Worm (Caenorhabditis elegans) whole organism, midembryonic: Measurements from ENCODE around the gene ZC250.4.

ENCODE experiments used
- T22C8.4 ChIP-seq: fragments of 200-800 bp; sonication (Bioruptor generic); IDR thresholded peaks from 2 replicates; pipeline ENCODE4 v1.3.6; 2022; ENCODE audit warnings: missing genetic modification characterization, missing compliant biosample characterization
- cog-1 ChIP-seq: sonication (generic microtip); optimal IDR thresholded peaks from 2 replicates; lab custom pipeline; 2016; ENCODE audit warnings: missing genetic modification characterization, missing compliant biosample characterization
- flt-1 ChIP-seq: fragments of 200-800 bp; sonication (Bioruptor generic); IDR thresholded peaks from 2 replicates; pipeline ENCODE4 v1.3.6; 2022; ENCODE audit warnings: missing genetic modification characterization, missing compliant biosample characterization
- klf-2 ChIP-seq: fragments of 200-800 bp; sonication (Bioruptor generic); conservative IDR thresholded peaks from 2 replicates; pipeline ENCODE4 v1.3.6; 2022; ENCODE audit warnings: missing genetic modification reagents, missing genetic modification characterization, missing compliant biosample characterization
- med-1 ChIP-seq: sonication (generic microtip); optimal IDR thresholded peaks from 2 replicates; lab custom pipeline; 2017; ENCODE audit warnings: missing genetic modification characterization, mild to moderate bottlenecking, missing compliant biosample characterization, antibody characterized with exemption, missing genetic modification reagents; ENCODE audit not compliant: insufficient read depth
- ref-1 ChIP-seq: fragments of 200-800 bp; sonication (Bioruptor generic); conservative IDR thresholded peaks from 2 replicates; pipeline ENCODE4 v1.3.6; 2022; ENCODE audit warnings: missing genetic modification reagents, missing genetic modification characterization, missing compliant biosample characterization
- tab-1 ChIP-seq: fragments of 200-800 bp; sonication (Bioruptor generic); IDR thresholded peaks from 2 replicates; pipeline ENCODE4 v1.3.6; 2022; ENCODE audit warnings: missing genetic modification characterization, missing compliant biosample characterization
- ztf-23 ChIP-seq: fragments of 200-800 bp; sonication (Bioruptor generic); IDR thresholded peaks from 2 replicates; pipeline ENCODE4 v1.3.6; 2022; ENCODE audit warnings: missing genetic modification reagents, missing genetic modification characterization, missing compliant biosample characterization
- ztf-29 ChIP-seq: fragments of 200-800 bp; sonication (Bioruptor generic); IDR thresholded peaks from 2 replicates; pipeline ENCODE4 v1.3.6; 2022; ENCODE audit warnings: missing genetic modification reagents, missing genetic modification characterization, missing compliant biosample characterization

The ZC250.4 gene

DNA sequence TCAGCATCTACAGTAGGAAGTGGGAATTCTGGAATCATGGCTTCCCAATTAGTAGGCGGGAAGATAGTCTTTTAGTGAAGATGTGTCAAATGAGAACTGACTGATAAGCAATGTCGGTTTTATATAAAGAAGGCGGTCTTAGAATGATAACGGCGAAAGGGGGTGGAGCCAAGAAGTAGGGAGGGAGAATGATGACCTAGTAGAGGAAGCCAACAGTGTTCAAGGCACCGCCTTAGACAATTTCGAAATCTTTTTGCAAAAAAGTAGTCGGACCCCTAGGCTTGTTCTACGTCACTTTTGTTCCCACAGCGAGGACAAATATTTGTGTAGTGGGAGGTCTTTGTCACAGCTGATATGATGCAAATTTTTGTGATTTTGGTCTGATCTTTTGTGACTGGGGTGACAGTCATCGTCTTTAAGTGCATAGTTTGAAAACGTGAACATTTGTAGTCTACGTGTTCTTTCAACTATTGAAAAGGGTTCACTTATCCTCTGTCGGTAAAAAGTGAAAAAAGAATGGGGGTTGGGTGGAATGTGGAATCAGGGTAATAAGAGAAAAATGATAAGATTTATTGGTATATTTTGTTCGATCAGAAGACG, at the start of gene ZC250.4:
Gene ZC250.4, minus strand, starts transcription at position 78 of the 600 bp plus-strand sequence.
- no peak for TF ChIP-seq cog-1 (tag; lab: Kevin White, UChicago)
- no peak for TF ChIP-seq flt-1
- no peak for TF ChIP-seq klf-2 (GFP tag; lab: Robert Waterston, UW)
- no peak for TF ChIP-seq T22C8.4
- no peak for TF ChIP-seq ztf-29 (GFP tag; lab: Robert Waterston, UW)
- TF ChIP-seq med-1: no peak
- TF ChIP-seq ref-1 (GFP tag; lab: Robert Waterston, UW): no peak
- no peak for TF ChIP-seq ztf-23 (GFP tag; lab: Robert Waterston, UW)
- TF ChIP-seq tab-1 (GFP tag; lab: Robert Waterston, UW): no peak

DNA sequence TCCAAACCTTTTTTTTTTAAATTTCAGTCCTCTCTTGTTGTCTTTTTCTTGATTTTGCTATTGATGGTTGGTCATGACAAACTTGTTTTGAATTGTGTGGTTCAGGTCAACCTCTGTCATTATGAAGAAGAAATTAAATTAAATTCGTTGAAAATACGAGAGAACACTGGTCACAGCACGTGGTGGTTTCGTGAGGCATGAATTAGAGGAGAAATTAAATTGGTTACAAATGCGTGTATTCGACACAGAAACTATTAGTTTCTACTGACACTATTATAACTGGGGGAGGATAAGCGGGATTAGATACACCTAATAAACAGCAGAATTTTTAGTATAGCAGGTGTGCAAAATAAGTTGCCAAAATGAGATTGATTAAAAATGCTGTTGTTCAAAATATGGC, 39.1 kb upstream of the ZC250.4 start:
- TF ChIP-seq med-1: no peak
- TF ChIP-seq tab-1 (GFP tag; lab: Robert Waterston, UW): no peak
- no peak for TF ChIP-seq ztf-29 (GFP tag; lab: Robert Waterston, UW)
- TF ChIP-seq ztf-23 (GFP tag; lab: Robert Waterston, UW): no peak
- TF ChIP-seq flt-1: no peak
- TF ChIP-seq klf-2 (GFP tag; lab: Robert Waterston, UW): no peak
- TF ChIP-seq cog-1 (tag; lab: Kevin White, UChicago): no peak
- no peak for TF ChIP-seq ref-1 (GFP tag; lab: Robert Waterston, UW)
- no peak for TF ChIP-seq T22C8.4

DNA sequence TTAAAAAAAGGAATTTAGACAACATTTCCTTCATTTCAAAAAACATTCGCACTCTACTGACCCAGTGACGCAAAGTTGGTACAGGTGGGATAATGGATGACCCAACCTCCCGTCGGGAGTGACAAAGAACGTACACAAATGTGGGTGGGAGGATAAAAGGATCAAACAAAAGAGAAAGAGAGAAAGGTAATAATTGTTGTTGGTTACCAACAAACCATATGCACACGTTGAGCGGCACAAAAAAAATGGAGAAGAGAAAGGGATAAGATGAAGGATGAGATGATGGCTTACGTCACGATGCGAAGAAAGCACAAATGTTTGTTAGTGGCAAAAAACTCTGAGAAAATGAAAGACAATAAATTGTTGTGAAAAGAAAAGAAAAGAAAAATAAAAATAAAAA, 38.7 kb upstream of the ZC250.4 start:
- TF ChIP-seq med-1 (no peak), cog-1 (tag; lab: Kevin White, UChicago) (no peak), ztf-23 (GFP tag; lab: Robert Waterston, UW) (no peak)

DNA sequence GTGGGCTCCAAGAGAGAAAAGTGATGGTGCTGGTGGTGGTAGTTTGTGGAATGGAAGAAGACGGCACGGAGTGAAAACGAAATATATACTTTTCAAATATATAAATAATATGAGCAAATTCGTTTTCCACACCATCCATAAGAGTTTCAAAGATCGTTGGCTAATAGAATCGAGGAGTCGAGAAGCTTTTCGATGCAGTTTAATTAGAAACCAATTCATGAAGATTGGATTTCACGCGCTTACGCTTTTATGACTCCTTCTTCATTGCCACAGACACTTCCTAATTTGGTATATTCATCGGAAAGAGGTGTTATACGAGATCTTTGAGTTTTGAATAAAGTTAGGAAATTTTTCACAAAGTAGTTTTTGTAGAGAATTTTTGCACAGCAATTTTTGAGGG, 37.7 kb upstream of the ZC250.4 start:
- TF ChIP-seq tab-1 (GFP tag; lab: Robert Waterston, UW) (peak; percentile 47; the same call in 1 of the 2 replicates), ztf-23 (GFP tag; lab: Robert Waterston, UW) (no peak)

DNA sequence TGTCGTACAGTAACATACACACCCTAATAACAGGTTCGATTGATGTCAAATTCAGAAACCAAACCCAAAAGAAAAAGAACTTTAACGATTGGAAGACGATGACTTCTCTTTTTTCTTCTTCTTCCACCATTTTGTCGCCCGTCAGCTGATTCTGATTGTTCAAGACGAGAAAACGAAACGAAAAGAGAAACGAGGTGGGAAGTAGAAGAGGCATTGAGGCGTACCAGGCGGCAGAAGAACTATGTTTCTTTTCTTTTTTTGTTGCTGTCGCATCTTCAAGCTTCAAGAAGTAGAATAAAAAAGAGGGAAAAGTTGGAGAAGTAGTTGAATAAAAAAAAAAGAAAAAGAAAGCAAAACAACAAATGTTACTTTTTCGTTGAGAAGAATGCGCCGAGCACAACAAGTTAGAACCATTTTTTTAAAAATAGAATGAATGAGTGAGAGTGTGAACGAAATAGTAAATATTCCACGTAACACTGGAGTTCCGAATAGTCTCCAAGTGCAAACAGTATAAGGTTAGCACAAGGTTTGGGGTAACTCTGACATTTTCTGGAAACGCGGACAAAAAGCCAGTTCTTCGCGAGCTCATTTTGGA, 35.2 kb upstream of the ZC250.4 start:
- TF ChIP-seq T22C8.4: no peak
- TF ChIP-seq ztf-23 (GFP tag; lab: Robert Waterston, UW): no peak
- no peak for TF ChIP-seq ztf-29 (GFP tag; lab: Robert Waterston, UW)
- TF ChIP-seq cog-1 (tag; lab: Kevin White, UChicago): no peak
- TF ChIP-seq tab-1 (GFP tag; lab: Robert Waterston, UW): no peak
- no peak for TF ChIP-seq ref-1 (GFP tag; lab: Robert Waterston, UW)
- TF ChIP-seq med-1: no peak
- TF ChIP-seq klf-2 (GFP tag; lab: Robert Waterston, UW): no peak
- no peak for TF ChIP-seq flt-1

DNA sequence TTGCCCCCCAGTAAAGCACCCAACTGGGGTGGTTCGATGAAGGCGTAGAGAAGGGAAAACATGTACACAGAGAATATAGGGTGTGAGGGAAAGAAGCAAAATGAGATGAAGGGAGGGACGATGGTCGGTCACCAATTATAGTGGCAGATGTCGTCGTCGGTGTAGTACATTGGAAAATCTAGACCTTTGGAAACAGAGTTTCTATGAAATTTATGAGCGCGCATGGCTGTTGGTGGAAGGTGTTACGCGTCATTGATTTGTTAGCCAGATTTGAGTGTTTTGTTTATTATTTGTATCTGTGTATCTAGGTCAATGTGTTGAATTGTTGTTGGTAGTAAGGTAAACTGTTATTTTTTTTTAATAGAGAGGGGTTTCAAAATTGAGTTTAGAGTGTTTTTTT, 33.8 kb upstream of the ZC250.4 start:
- no peak for TF ChIP-seq ztf-23 (GFP tag; lab: Robert Waterston, UW)
- no peak for TF ChIP-seq med-1

DNA sequence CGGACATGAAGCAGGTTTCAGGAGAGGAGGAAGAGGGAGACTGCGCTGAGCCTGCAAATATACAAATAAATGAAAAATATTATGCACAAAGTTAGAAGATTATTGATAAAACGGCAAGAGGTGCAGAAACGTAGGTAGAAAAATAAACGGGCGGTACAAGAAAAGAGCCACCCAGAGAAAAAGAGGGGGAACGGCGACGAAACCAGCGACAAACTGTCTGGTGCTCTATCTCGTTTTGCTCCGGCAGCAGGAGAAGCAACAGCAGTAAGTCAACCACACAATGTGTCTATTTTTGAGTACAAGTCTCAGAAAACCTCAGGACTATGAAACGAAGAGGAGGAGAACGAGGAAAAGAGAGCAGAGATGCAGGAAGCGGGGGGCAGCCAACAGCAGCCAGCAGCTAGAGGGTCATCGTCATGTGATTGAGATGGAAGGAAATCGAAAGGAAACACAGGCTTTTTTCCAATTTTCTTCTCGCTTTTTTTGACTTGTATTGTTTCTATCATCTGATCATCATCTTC, 32.8 kb upstream of the ZC250.4 start, which contains the start of gene F26F12.3:
Gene F26F12.3, minus strand, starts transcription at position 51 of the 521 bp plus-strand sequence.
- no peak for TF ChIP-seq tab-1 (GFP tag; lab: Robert Waterston, UW)
- no peak for TF ChIP-seq ztf-23 (GFP tag; lab: Robert Waterston, UW)

DNA sequence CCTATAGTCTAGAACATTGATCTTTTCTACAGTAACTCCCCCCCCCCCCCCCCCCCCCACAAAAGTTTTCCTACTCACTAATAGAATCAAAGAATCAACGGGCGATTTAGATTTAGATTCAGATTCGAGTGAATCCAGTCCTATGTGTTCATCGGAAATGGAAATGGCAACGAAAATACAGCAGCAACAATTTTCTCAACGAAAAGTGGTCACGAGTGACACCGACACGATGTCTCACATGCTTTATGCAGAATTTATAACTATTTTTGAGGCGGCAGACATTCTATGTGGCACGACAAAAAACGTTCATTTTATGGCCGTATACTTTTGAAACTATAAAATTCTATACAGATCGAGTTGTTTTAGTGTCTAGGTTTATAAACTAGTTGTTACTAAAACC, 32.2 kb upstream of the ZC250.4 start:
- TF ChIP-seq med-1 (no peak), flt-1 (no peak), ztf-29 (GFP tag; lab: Robert Waterston, UW) (no peak), cog-1 (tag; lab: Kevin White, UChicago) (no peak), ref-1 (GFP tag; lab: Robert Waterston, UW) (no peak), ztf-23 (GFP tag; lab: Robert Waterston, UW) (no peak), tab-1 (GFP tag; lab: Robert Waterston, UW) (no peak), T22C8.4 (no peak), klf-2 (GFP tag; lab: Robert Waterston, UW) (no peak)

DNA sequence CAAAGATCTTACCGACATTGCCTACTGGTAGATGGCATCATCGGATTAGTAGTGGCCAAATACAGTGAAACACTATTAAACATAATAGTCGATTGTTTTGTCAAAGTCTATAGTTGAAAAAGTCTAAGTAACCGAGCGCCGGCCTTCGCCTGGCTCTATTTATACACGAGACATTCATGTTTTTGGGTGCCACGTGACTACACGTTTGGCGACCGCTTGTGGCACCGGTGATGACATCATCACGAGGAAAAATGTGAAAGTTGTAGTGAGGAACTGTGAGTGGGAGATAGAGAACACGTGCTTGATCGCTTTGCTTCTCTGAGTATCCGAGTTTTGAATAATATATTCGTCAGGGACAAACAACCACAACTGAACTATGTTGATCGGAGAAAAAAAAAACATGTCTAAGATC, 31.4 kb upstream of the ZC250.4 start:
- TF ChIP-seq klf-2 (GFP tag; lab: Robert Waterston, UW) (no peak), ztf-23 (GFP tag; lab: Robert Waterston, UW) (no peak)

DNA sequence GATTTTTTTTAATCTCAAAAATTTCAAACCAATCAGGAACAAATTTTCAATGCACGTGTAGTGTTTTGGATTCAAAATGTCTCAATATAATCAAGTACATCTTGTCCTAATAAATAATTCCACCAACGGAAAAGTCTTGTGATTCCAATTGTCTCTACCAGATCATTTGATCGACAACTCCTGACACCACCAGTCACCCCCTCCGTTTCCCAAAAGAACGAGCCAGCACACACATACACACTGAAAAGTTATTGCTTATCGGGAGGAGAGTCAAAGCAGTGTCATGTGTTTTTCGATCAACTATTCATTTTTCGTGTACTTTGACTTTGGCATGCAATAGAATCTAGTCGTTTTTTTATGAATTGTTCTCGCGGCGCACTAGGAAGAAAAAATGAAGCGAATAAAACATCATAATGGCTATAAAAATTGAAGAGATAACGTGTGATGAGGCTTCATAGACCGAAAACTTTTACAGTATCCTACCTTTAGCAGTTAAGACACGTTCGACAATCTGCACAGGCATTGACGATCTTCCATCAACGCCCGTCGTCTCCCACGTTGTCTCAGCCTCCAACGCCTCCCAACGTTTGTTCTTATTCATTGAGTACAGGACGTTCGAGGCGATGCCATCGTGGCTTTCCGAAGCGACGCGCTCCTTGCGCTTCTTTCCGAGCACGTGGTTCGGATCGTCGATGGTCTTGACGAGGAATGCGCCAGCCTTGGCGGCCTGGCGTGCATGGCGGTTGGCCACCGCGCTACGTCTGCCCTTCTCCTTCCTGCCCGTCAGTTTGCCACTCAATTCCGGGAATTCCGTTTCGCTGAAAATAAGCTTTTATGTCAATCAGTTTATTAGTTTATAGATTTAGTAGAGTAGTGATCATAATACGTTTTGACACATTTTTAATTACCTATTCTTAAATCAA, 30.7 kb upstream of the ZC250.4 start:
- TF ChIP-seq ref-1 (GFP tag; lab: Robert Waterston, UW): no peak
- TF ChIP-seq tab-1 (GFP tag; lab: Robert Waterston, UW): 0 out of 2 replicates have a peak, but pooled peaks have one; percentile 39
